Worm (Caenorhabditis elegans): Measurements from ENCODE around the gene F54B11.9.

Gene F54B11.9

DNA sequence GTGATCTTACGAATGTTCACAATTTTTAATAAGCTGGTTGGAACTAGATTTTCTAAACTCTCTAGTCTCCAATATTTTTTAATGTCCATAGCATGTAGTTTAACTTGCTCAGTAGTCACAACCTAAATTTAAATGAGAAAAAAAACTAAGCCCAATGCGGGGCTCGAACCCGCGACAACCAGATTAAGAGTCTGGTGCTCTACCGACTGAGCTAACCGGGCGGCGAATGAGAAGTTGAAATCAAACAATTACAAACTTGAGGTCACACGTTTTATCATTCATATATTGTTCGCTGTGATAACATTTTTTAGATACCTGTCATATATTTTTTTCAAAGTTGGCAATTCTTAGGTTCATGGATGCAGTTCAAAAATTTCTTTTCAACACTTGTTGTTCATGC lies 50.4 kb downstream of the F54B11.9 start:
- peak; percentile 7 for TF ChIP-seq sma-9 (GFP tag; optimal IDR thresholded peaks at IDR 0.05)
- TF ChIP-seq sma-9 (tag; optimal IDR thresholded peaks at IDR 0.05), result no peak
- TF ChIP-seq lsy-2 (tag; optimal IDR thresholded peaks at IDR 0.05), result peak in 1 of 2 experiments; percentile 4
- peak; percentile 28 for TF ChIP-seq gmeb-1 (tag; optimal IDR thresholded peaks at IDR 0.05)
- TF ChIP-seq mbf-1 (tag; optimal IDR thresholded peaks at IDR 0.05), result no peak

All from whole organism, L2 larva.